Worm (Caenorhabditis elegans): ENCODE data around the gene K05F1.10.

ce11 chrII:5835146-5835545, 29.9 kb upstream of the K05F1.10 start:
- no peak for TF ChIP-seq him-1 (tag; optimal IDR thresholded peaks at IDR 0.05)
- no peak for TF ChIP-seq W03F9.2 (tag; optimal IDR thresholded peaks at IDR 0.05)
